Fruit fly (Drosophila melanogaster) whole organism, embryonic: ENCODE data around the gene CG13675.

Experiments used
- Antp ChIP-seq: fragments of 200-800 bp; sonication (Bioruptor generic); optimal IDR thresholded peaks from 3 replicates; lab custom pipeline; 2016; ENCODE audit warnings: missing biosample characterization, missing genetic modification characterization
- Atf-2 ChIP-seq: fragments of 200-800 bp; sonication (Bioruptor generic); optimal IDR thresholded peaks from 2 replicates; lab custom pipeline; 2016; ENCODE audit warnings: missing biosample characterization, missing genetic modification characterization
- B-H1 ChIP-seq: fragments of 200-800 bp; sonication (Bioruptor generic); IDR thresholded peaks from 3 replicates; pipeline ENCODE4 v1.3.6; 2022; ENCODE audit warnings: missing biosample characterization, missing genetic modification characterization
- Bdp1 ChIP-seq: fragments of 200-800 bp; sonication (Bioruptor generic); optimal IDR thresholded peaks from 3 replicates; lab custom pipeline; 2016; ENCODE audit warnings: missing biosample characterization, missing genetic modification characterization
- CG10209 ChIP-seq: fragments of 200-800 bp; sonication (Bioruptor generic); optimal IDR thresholded peaks from 3 replicates; lab custom pipeline; 2017; ENCODE audit warnings: missing biosample characterization, mild to moderate bottlenecking, missing genetic modification characterization, missing genetic modification reagents
- CG10959 ChIP-seq: fragments of 200-800 bp; sonication (Bioruptor generic); IDR thresholded peaks from 2 replicates; pipeline ENCODE4 v1.3.6; 2022; ENCODE audit warnings: missing biosample characterization, missing genetic modification characterization
- CG1233 ChIP-seq: fragments of 200-800 bp; sonication (Bioruptor generic); optimal IDR thresholded peaks from 4 replicates; lab custom pipeline; 2018; ENCODE audit warnings: missing biosample characterization, mild to moderate bottlenecking, missing genetic modification characterization
- CG17328 ChIP-seq: fragments of 200-800 bp; sonication (Bioruptor generic); IDR thresholded peaks from 2 replicates; pipeline ENCODE4 v1.3.6; 2022; ENCODE audit warnings: missing biosample characterization, missing genetic modification characterization
- CG17361 ChIP-seq: fragments of 200-800 bp; sonication (Bioruptor generic); IDR thresholded peaks from 3 replicates; pipeline ENCODE4 v1.3.6; 2022; ENCODE audit warnings: missing biosample characterization, missing genetic modification characterization
- CG17912 ChIP-seq: fragments of 200-800 bp; sonication (Bioruptor generic); optimal IDR thresholded peaks from 2 replicates; lab custom pipeline; 2018; ENCODE audit warnings: missing biosample characterization, mild to moderate bottlenecking, missing genetic modification characterization
- CG3726 ChIP-seq: fragments of 200-800 bp; sonication (Bioruptor generic); IDR thresholded peaks from 3 replicates; pipeline ENCODE4, ENCODE4 v1.3.6; 2022; ENCODE audit warnings: missing biosample characterization, missing genetic modification characterization
- CG3847 ChIP-seq: fragments of 200-800 bp; sonication (Bioruptor generic); IDR thresholded peaks from 2 replicates; pipeline ENCODE4 v1.3.6; 2022; ENCODE audit warnings: missing biosample characterization, missing genetic modification characterization
- CG4854 ChIP-seq: fragments of 200-800 bp; sonication (Bioruptor generic); optimal IDR thresholded peaks from 2 replicates; lab custom pipeline; 2016; ENCODE audit warnings: missing biosample characterization, missing genetic modification characterization, inconsistent platforms
- CG6683 ChIP-seq: fragments of 200-800 bp; sonication (Bioruptor generic); optimal IDR thresholded peaks from 2 replicates; lab custom pipeline; 2017; ENCODE audit warnings: missing biosample characterization, mild to moderate bottlenecking, missing genetic modification characterization, missing genetic modification reagents
- CG7372 ChIP-seq: fragments of 200-800 bp; sonication (Bioruptor generic); IDR thresholded peaks from 2 replicates; pipeline ENCODE4 v1.3.6; 2022; ENCODE audit warnings: missing biosample characterization, missing genetic modification characterization
- CG9727 ChIP-seq: fragments of 200-800 bp; sonication (Bioruptor generic); optimal IDR thresholded peaks from 3 replicates; lab custom pipeline; 2017; ENCODE audit warnings: missing biosample characterization, mild to moderate bottlenecking, missing genetic modification characterization
- CrebB ChIP-seq: fragments of 200-800 bp; sonication (Bioruptor generic); optimal IDR thresholded peaks from 3 replicates; lab custom pipeline; 2018; ENCODE audit warnings: missing biosample characterization, mild to moderate bottlenecking, missing genetic modification characterization
- ERR ChIP-seq: fragments of 200-800 bp; sonication (Bioruptor generic); optimal IDR thresholded peaks from 2 replicates; lab custom pipeline; 2016; ENCODE audit warnings: missing biosample characterization, missing genetic modification characterization
- Fer2 ChIP-seq: fragments of 200-800 bp; sonication (Bioruptor generic); optimal IDR thresholded peaks from 2 replicates; lab custom pipeline; 2018; ENCODE audit warnings: missing biosample characterization, mild to moderate bottlenecking, missing genetic modification characterization, moderate library complexity
- Gsc ChIP-seq: fragments of 200-800 bp; sonication (Bioruptor generic); IDR thresholded peaks from 2 replicates; pipeline ENCODE4 v1.3.6; 2022; ENCODE audit warnings: missing biosample characterization, missing genetic modification characterization
- Hmx ChIP-seq: fragments of 200-800 bp; sonication (Bioruptor generic); optimal IDR thresholded peaks from 2 replicates; lab custom pipeline; 2016; ENCODE audit warnings: missing biosample characterization, missing genetic modification characterization
- MESR4 ChIP-seq: fragments of 200-800 bp; sonication (Bioruptor generic); optimal IDR thresholded peaks from 2 replicates; lab custom pipeline; 2018; ENCODE audit warnings: missing biosample characterization, mild to moderate bottlenecking, missing genetic modification characterization, moderate library complexity
- Max ChIP-seq: fragments of 200-800 bp; sonication (Bioruptor generic); optimal IDR thresholded peaks from 2 replicates; lab custom pipeline; 2016; ENCODE audit warnings: missing biosample characterization, mild to moderate bottlenecking, missing genetic modification characterization
- Mes4 ChIP-seq: fragments of 200-800 bp; sonication (Bioruptor generic); optimal IDR thresholded peaks from 2 replicates; lab custom pipeline; 2016; ENCODE audit warnings: missing biosample characterization, missing genetic modification characterization
- Myb ChIP-seq: fragments of 200-800 bp; sonication (Bioruptor generic); optimal IDR thresholded peaks from 2 replicates; lab custom pipeline; 2016; ENCODE audit warnings: missing biosample characterization, missing genetic modification characterization
- NfI ChIP-seq: fragments of 200-800 bp; sonication (Bioruptor generic); optimal IDR thresholded peaks from 3 replicates; lab custom pipeline; 2018; ENCODE audit warnings: missing biosample characterization, mild to moderate bottlenecking, missing genetic modification characterization, moderate library complexity
- Opbp ChIP-seq: fragments of 200-800 bp; sonication (Bioruptor generic); IDR thresholded peaks from 3 replicates; pipeline ENCODE4 v1.3.6; 2022; ENCODE audit warnings: missing biosample characterization, missing genetic modification characterization; ENCODE audit not compliant: partially characterized antibody
- Spps ChIP-seq: fragments of 200-800 bp; sonication (Bioruptor generic); optimal IDR thresholded peaks from 2 replicates; lab custom pipeline; 2018; ENCODE audit warnings: missing biosample characterization, mild to moderate bottlenecking, missing genetic modification characterization
- br ChIP-seq: fragments of >200 bp; optimal IDR thresholded peaks from 2 replicates; lab custom pipeline; 2017
- chif ChIP-seq, 2 experiments: fragments of 200-800 bp; sonication (Bioruptor generic); optimal IDR thresholded peaks; 3 replicates each; lab custom pipeline; 2016; ENCODE audit warnings: missing biosample characterization in 2 of 2, missing genetic modification characterization in 2 of 2
- corto ChIP-seq: fragments of 200-800 bp; sonication (Bioruptor generic); optimal IDR thresholded peaks from 2 replicates; lab custom pipeline; 2016; ENCODE audit warnings: missing biosample characterization, mild to moderate bottlenecking, missing genetic modification characterization, moderate library complexity
- exex ChIP-seq: fragments of 200-800 bp; sonication (Bioruptor generic); optimal IDR thresholded peaks from 4 replicates; lab custom pipeline; 2018; ENCODE audit warnings: missing biosample characterization, mild to moderate bottlenecking, missing genetic modification characterization, moderate library complexity
- fd3F ChIP-seq: fragments of 200-800 bp; sonication (Bioruptor generic); optimal IDR thresholded peaks from 2 replicates; lab custom pipeline; 2018; ENCODE audit warnings: missing biosample characterization, mild to moderate bottlenecking, missing genetic modification characterization, moderate library complexity
- gsb ChIP-seq: fragments of 200-800 bp; sonication (Bioruptor generic); IDR thresholded peaks from 2 replicates; pipeline ENCODE4 v1.3.6; 2022; ENCODE audit warnings: missing biosample characterization, missing genetic modification characterization
- hkb ChIP-seq, 2 experiments: fragments of 200-800 bp in 1 of 2; fragments of >200 bp in 1 of 2; sonication (Bioruptor generic) in 1 of 2; IDR thresholded peaks in 1 of 2; optimal IDR thresholded peaks in 1 of 2; 2 replicates each; pipeline versions ENCODE4 v1.3.6 to Lab custom; 2017 to 2022; ENCODE audit warnings: missing biosample characterization in 1 of 2, missing genetic modification characterization in 1 of 2
- jigr1 ChIP-seq: fragments of 200-800 bp; sonication (Bioruptor generic); IDR thresholded peaks from 3 replicates; pipeline ENCODE4 v1.3.6; 2022; ENCODE audit warnings: missing biosample characterization, missing genetic modification characterization
- jumu ChIP-seq: fragments of 200-800 bp; sonication (Bioruptor generic); optimal IDR thresholded peaks from 3 replicates; lab custom pipeline; 2016; ENCODE audit warnings: missing biosample characterization, missing genetic modification characterization
- knrl ChIP-seq: fragments of 200-800 bp; sonication (Bioruptor generic); IDR thresholded peaks from 3 replicates; pipeline ENCODE4 v1.3.6; 2022; ENCODE audit warnings: missing biosample characterization, missing genetic modification characterization; ENCODE audit not compliant: partially characterized antibody
- luna ChIP-seq: fragments of 200-800 bp; sonication (Bioruptor generic); optimal IDR thresholded peaks from 2 replicates; lab custom pipeline; 2016; ENCODE audit warnings: missing biosample characterization, missing genetic modification characterization
- mam ChIP-seq: fragments of 200-800 bp; sonication (Bioruptor generic); optimal IDR thresholded peaks from 3 replicates; lab custom pipeline; 2016; ENCODE audit warnings: missing biosample characterization, missing genetic modification characterization
- mld ChIP-seq: fragments of 200-800 bp; sonication (Bioruptor generic); IDR thresholded peaks from 3 replicates; pipeline ENCODE4 v1.3.6; 2022; ENCODE audit warnings: missing biosample characterization, missing genetic modification characterization; ENCODE audit not compliant: partially characterized antibody
- otp ChIP-seq: fragments of 200-800 bp; sonication (Bioruptor generic); IDR thresholded peaks from 3 replicates; pipeline ENCODE4, ENCODE4 v1.3.6; 2022; ENCODE audit warnings: missing biosample characterization, missing genetic modification characterization
- pita ChIP-seq: fragments of 200-800 bp; sonication (Bioruptor generic); optimal IDR thresholded peaks from 2 replicates; lab custom pipeline; 2017; ENCODE audit warnings: missing biosample characterization, mild to moderate bottlenecking, missing genetic modification characterization
- sc ChIP-seq, 3 experiments: fragments of >200 bp in 2 of 3; fragments of 200-800 bp in 1 of 3; sonication (Bioruptor generic) in 1 of 3; optimal IDR thresholded peaks; 2 replicates in 2 of 3; 3 replicates in 1 of 3; lab custom pipeline; 2017; ENCODE audit warnings: mild to moderate bottlenecking in 1 of 3, missing biosample characterization in 1 of 3, missing genetic modification characterization in 1 of 3, missing genetic modification reagents in 1 of 3
- schlank ChIP-seq: fragments of 200-800 bp; sonication (Bioruptor generic); optimal IDR thresholded peaks from 2 replicates; lab custom pipeline; 2018; ENCODE audit warnings: missing biosample characterization, mild to moderate bottlenecking, missing genetic modification characterization
- sens ChIP-seq: fragments of 200-800 bp; sonication (Bioruptor generic); peaks from one replicate; lab custom pipeline; 2016; ENCODE audit warnings: missing biosample characterization, missing genetic modification characterization
- seq ChIP-seq: fragments of 200-800 bp; sonication (Bioruptor generic); IDR thresholded peaks from 2 replicates; pipeline ENCODE4 v1.3.6; 2022; ENCODE audit warnings: missing biosample characterization, missing genetic modification characterization
- trem ChIP-seq: fragments of 200-800 bp; optimal IDR thresholded peaks from 3 replicates; lab custom pipeline; 2019; ENCODE audit warnings: missing biosample characterization, mild to moderate bottlenecking, missing genetic modification characterization, moderate library complexity
- ttk ChIP-seq: fragments of 200-800 bp; sonication (Bioruptor generic); IDR thresholded peaks from 2 replicates; pipeline ENCODE4 v2.1.2; 2022; ENCODE audit warnings: missing biosample characterization, missing genetic modification characterization
- zen ChIP-seq: fragments of 200-800 bp; sonication (Bioruptor generic); optimal IDR thresholded peaks from 3 replicates; lab custom pipeline; 2018; ENCODE audit warnings: missing biosample characterization, mild to moderate bottlenecking, missing genetic modification characterization, moderate library complexity

The CG13675 gene

dm6 chr3L:8127712-8128210, 37.6 kb downstream of the CG13675 start, which contains the start of the genes Cds and Uba2 (continued):
- TF ChIP-seq NfI (peak; percentile 95), CG3726 (GFP tag; lab: Robert Waterston, UW) (peak; percentile 75; the same call in 2 of the 3 replicates), corto (GFP tag; lab: Kevin White, UChicago) (peak; percentile 79), CG1233 (GFP tag; lab: Kevin White, UChicago) (peak; percentile 86), Hmx (peak; percentile 0), sens (GFP tag; lab: Kevin White, UChicago) (peak; percentile 96), sc (optimal IDR thresholded peaks at IDR 0.05; lab: Kevin White, UChicago) (no peak), sc (GFP tag; optimal IDR thresholded peaks at IDR 0.05; lab: Kevin White, UChicago) (peak; percentile 85), MESR4 (GFP tag; lab: Kevin White, UChicago) (peak; percentile 95), mld (GFP tag; lab: Robert Waterston, UW) (no peak), B-H1 (GFP tag; lab: Robert Waterston, UW) (peak; percentile 76), Atf-2 (GFP tag; lab: Kevin White, UChicago) (peak; percentile 78), ERR (GFP tag; lab: Kevin White, UChicago) (no peak), Myb (GFP tag; lab: Kevin White, UChicago) (peak; percentile 19), otp (GFP tag; lab: Robert Waterston, UW) (peak; percentile 87), Fer2 (tag; lab: Kevin White, UChicago) (peak; percentile 95), Spps (peak; percentile 71), gsb (GFP tag; lab: Robert Waterston, UW) (peak; percentile 65), chif (GFP tag; optimal IDR thresholded peaks at IDR 0.05; lab: Kevin White, UChicago) (peak; percentile 47 to 67), jigr1 (GFP tag; lab: Robert Waterston, UW) (peak; percentile 84), CG17361 (GFP tag; lab: Robert Waterston, UW) (peak; percentile 94), exex (tag; lab: Kevin White, UChicago) (peak; percentile 81), Opbp (GFP tag; lab: Robert Waterston, UW) (peak; percentile 50; the same call in 1 of the 3 replicates), luna (peak; percentile 63), CG6683 (GFP tag; lab: Kevin White, UChicago) (peak; percentile 77), seq (GFP tag; lab: Robert Waterston, UW) (peak; percentile 87), CG10209 (GFP tag; lab: Kevin White, UChicago) (peak; percentile 95), CG4854 (GFP tag; lab: Kevin White, UChicago) (peak; percentile 63), Max (GFP tag; lab: Kevin White, UChicago) (peak; percentile 83), trem (tag; lab: Kevin White, UChicago) (peak; percentile 85), Bdp1 (peak; percentile 61), CG17328 (GFP tag; lab: Robert Waterston, UW) (peak; percentile 84), Gsc (GFP tag; lab: Robert Waterston, UW) (peak; percentile 62; the same call in 1 of the 2 replicates), CG17912 (peak; percentile 83), ttk (GFP tag; lab: Robert Waterston, UW) (peak; percentile 87), schlank (tag; lab: Kevin White, UChicago) (peak; percentile 80), mam (GFP tag; lab: Kevin White, UChicago) (peak; percentile 88), CG10959 (GFP tag; lab: Robert Waterston, UW) (peak; percentile 77), jumu (GFP tag; lab: Kevin White, UChicago) (peak; percentile 71), Antp (GFP tag; lab: Kevin White, UChicago) (peak; percentile 83), hkb (optimal IDR thresholded peaks at IDR 0.05; lab: Kevin White, UChicago) (peak; percentile 39), hkb (GFP tag; IDR thresholded peaks at IDR 0.05; lab: Robert Waterston, UW) (peak; percentile 91), zen (tag; lab: Kevin White, UChicago) (peak; percentile 85), CrebB (peak; percentile 85), pita (GFP tag; lab: Kevin White, UChicago) (no peak), br (lab: Kevin White, UChicago) (no peak), Mes4 (GFP tag; lab: Kevin White, UChicago) (peak; percentile 60), CG3847 (peak; percentile 97), knrl (GFP tag; lab: Robert Waterston, UW) (peak; percentile 57; the same call in 2 of the 3 replicates), CG7372 (GFP tag; lab: Robert Waterston, UW) (peak; percentile 90), CG9727 (GFP tag; lab: Kevin White, UChicago) (peak; percentile 91), fd3F (GFP tag; lab: Kevin White, UChicago) (peak; percentile 92)
